Worm (Caenorhabditis elegans) whole organism, L2 larva: ENCODE measurements around the gene drap-1.

ENCODE experiments used
- C34F6.9 ChIP-seq: fragments of 150-350 bp; optimal IDR thresholded peaks from 2 replicates; lab custom pipeline; 2014; ENCODE audit warnings: missing biosample characterization, missing genetic modification characterization
- F13H6.1 ChIP-seq: sonication (generic microtip); optimal IDR thresholded peaks from 2 replicates; lab custom pipeline; 2016; ENCODE audit warnings: missing genetic modification characterization, missing compliant biosample characterization
- R02D3.7 ChIP-seq: fragments of 150-350 bp; optimal IDR thresholded peaks from 2 replicates; lab custom pipeline; 2014; ENCODE audit warnings: missing biosample characterization, missing genetic modification characterization
- ZK546.5 ChIP-seq: sonication (generic microtip); optimal IDR thresholded peaks from 2 replicates; lab custom pipeline; 2017; ENCODE audit warnings: missing biosample characterization, missing genetic modification characterization
- alr-1 ChIP-seq: fragments of 150-350 bp; optimal IDR thresholded peaks from 2 replicates; lab custom pipeline; 2014; ENCODE audit warnings: missing biosample characterization, missing genetic modification characterization
- ama-1 ChIP-seq: fragments of 150-350 bp; optimal IDR thresholded peaks from 2 replicates; lab custom pipeline; 2018; ENCODE audit warnings: inconsistent platforms
- blmp-1 ChIP-seq: sonication (generic microtip); optimal IDR thresholded peaks from 2 replicates; lab custom pipeline; 2017; ENCODE audit warnings: missing genetic modification characterization, mild to moderate bottlenecking, missing compliant biosample characterization, antibody characterized with exemption, moderate library complexity; ENCODE audit not compliant: insufficient read depth
- ceh-82 ChIP-seq: fragments of 150-350 bp; optimal IDR thresholded peaks from 2 replicates; lab custom pipeline; 2014; ENCODE audit warnings: missing biosample characterization, missing genetic modification characterization
- crh-2 ChIP-seq: sonication (generic microtip); optimal IDR thresholded peaks from 2 replicates; lab custom pipeline; 2017; ENCODE audit warnings: missing biosample characterization, missing genetic modification characterization
- dmd-4 ChIP-seq: sonication (generic microtip); optimal IDR thresholded peaks from 2 replicates; lab custom pipeline; 2017; ENCODE audit warnings: missing biosample characterization, missing genetic modification characterization
- egl-27 ChIP-seq: sonication (generic microtip); optimal IDR thresholded peaks from 3 replicates; lab custom pipeline; 2017; ENCODE audit warnings: missing biosample characterization, missing genetic modification reagents, missing genetic modification characterization
- elt-1 ChIP-seq: fragments of 150-350 bp; optimal IDR thresholded peaks from 2 replicates; lab custom pipeline; 2014; ENCODE audit warnings: missing biosample characterization, missing genetic modification characterization
- fos-1 ChIP-seq: fragments of 150-350 bp; optimal IDR thresholded peaks from 2 replicates; lab custom pipeline; 2014; ENCODE audit warnings: missing biosample characterization, missing genetic modification characterization
- gmeb-1 ChIP-seq: fragments of 150-350 bp; optimal IDR thresholded peaks from 2 replicates; lab custom pipeline; 2014; ENCODE audit warnings: missing biosample characterization, missing genetic modification characterization
- lin-13 ChIP-seq: fragments of 150-350 bp; optimal IDR thresholded peaks from 2 replicates; lab custom pipeline; 2014; ENCODE audit warnings: missing biosample characterization, missing genetic modification reagents, missing genetic modification characterization
- lin-39 ChIP-seq: fragments of 150-350 bp; optimal IDR thresholded peaks from 2 replicates; lab custom pipeline; 2014; ENCODE audit warnings: missing biosample characterization, missing genetic modification reagents, missing genetic modification characterization
- lsy-2 ChIP-seq, 2 experiments: fragments of 150-350 bp in 1 of 2; sonication (generic microtip) in 1 of 2; optimal IDR thresholded peaks; 2 replicates each; lab custom pipeline; 2014 to 2017; ENCODE audit warnings: missing biosample characterization in 2 of 2, missing genetic modification characterization in 2 of 2
- mab-5 ChIP-seq: fragments of 150-350 bp; optimal IDR thresholded peaks from 2 replicates; lab custom pipeline; 2014; ENCODE audit warnings: missing biosample characterization, missing genetic modification characterization
- mbf-1 ChIP-seq: sonication (generic microtip); optimal IDR thresholded peaks from 2 replicates; lab custom pipeline; 2017; ENCODE audit warnings: missing biosample characterization, missing genetic modification characterization
- mdl-1 ChIP-seq, 2 experiments: fragments of 150-350 bp in 1 of 2; sonication (generic microtip) in 1 of 2; optimal IDR thresholded peaks; 2 replicates each; lab custom pipeline; 2017; ENCODE audit warnings: missing biosample characterization in 2 of 2, missing genetic modification characterization in 2 of 2
- nhr-10 ChIP-seq: sonication (generic microtip); optimal IDR thresholded peaks from 2 replicates; lab custom pipeline; 2017; ENCODE audit warnings: missing biosample characterization, missing genetic modification characterization
- nhr-11 ChIP-seq: fragments of 150-350 bp; optimal IDR thresholded peaks from 2 replicates; lab custom pipeline; 2014; ENCODE audit warnings: missing biosample characterization, missing genetic modification characterization
- nhr-129 ChIP-seq: fragments of 150-350 bp; optimal IDR thresholded peaks from 2 replicates; lab custom pipeline; 2014; ENCODE audit warnings: missing biosample characterization, missing genetic modification characterization
- nhr-21 ChIP-seq: fragments of 150-350 bp; optimal IDR thresholded peaks from 2 replicates; lab custom pipeline; 2014; ENCODE audit warnings: missing biosample characterization, missing genetic modification characterization
- nhr-23 ChIP-seq: fragments of 150-350 bp; optimal IDR thresholded peaks from 2 replicates; lab custom pipeline; 2014; ENCODE audit warnings: missing biosample characterization, missing genetic modification reagents, missing genetic modification characterization
- nhr-237 ChIP-seq: fragments of 150-350 bp; optimal IDR thresholded peaks from 2 replicates; lab custom pipeline; 2014; ENCODE audit warnings: missing biosample characterization, missing genetic modification characterization
- nhr-25 ChIP-seq: fragments of 150-350 bp; sonication (generic microtip); optimal IDR thresholded peaks from 3 replicates; lab custom pipeline; 2014; ENCODE audit warnings: missing biosample characterization, missing genetic modification characterization
- nhr-6 ChIP-seq: fragments of 150-350 bp; optimal IDR thresholded peaks from 2 replicates; lab custom pipeline; 2014; ENCODE audit warnings: missing biosample characterization, missing genetic modification characterization
- nhr-77 ChIP-seq: fragments of 150-350 bp; optimal IDR thresholded peaks from 2 replicates; lab custom pipeline; 2014; ENCODE audit warnings: missing biosample characterization, missing genetic modification characterization
- peb-1 ChIP-seq: fragments of 150-350 bp; optimal IDR thresholded peaks from 2 replicates; lab custom pipeline; 2014; ENCODE audit warnings: missing biosample characterization, missing genetic modification characterization
- sem-4 ChIP-seq: fragments of 150-350 bp; optimal IDR thresholded peaks from 2 replicates; lab custom pipeline; 2014; ENCODE audit warnings: missing biosample characterization, missing genetic modification reagents, missing genetic modification characterization
- skn-1 ChIP-seq: sonication (generic microtip); optimal IDR thresholded peaks from 2 replicates; lab custom pipeline; 2017; ENCODE audit warnings: missing biosample characterization, missing genetic modification characterization
- sma-3 ChIP-seq: sonication (generic microtip); optimal IDR thresholded peaks from 2 replicates; lab custom pipeline; 2016; ENCODE audit warnings: missing genetic modification reagents, missing genetic modification characterization, missing compliant biosample characterization
- sma-9 ChIP-seq, 2 experiments: fragments of 150-350 bp in 1 of 2; sonication (generic microtip) in 1 of 2; optimal IDR thresholded peaks; 2 replicates each; lab custom pipeline; 2014 to 2016; ENCODE audit warnings: missing genetic modification characterization in 2 of 2, mild to moderate bottlenecking in 1 of 2, missing biosample characterization in 1 of 2, missing compliant biosample characterization in 1 of 2, missing genetic modification reagents in 1 of 2, moderate library complexity in 1 of 2
- snpc-4 ChIP-seq: fragments of 150-350 bp; optimal IDR thresholded peaks from 2 replicates; lab custom pipeline; 2014; ENCODE audit warnings: missing biosample characterization, missing genetic modification characterization
- unc-55 ChIP-seq: fragments of 150-350 bp; sonication (generic microtip); optimal IDR thresholded peaks from 3 replicates; lab custom pipeline; 2014; ENCODE audit warnings: missing biosample characterization, missing genetic modification reagents, missing genetic modification characterization
- zag-1 ChIP-seq: fragments of 150-350 bp; optimal IDR thresholded peaks from 2 replicates; lab custom pipeline; 2014; ENCODE audit warnings: missing biosample characterization, missing genetic modification characterization
- ztf-1 ChIP-seq: fragments of 200-800 bp; sonication (Bioruptor generic); conservative IDR thresholded peaks from 2 replicates; pipeline ENCODE4 v1.3.6; 2022; ENCODE audit warnings: missing genetic modification characterization, missing compliant biosample characterization
- ztf-11 ChIP-seq: sonication (generic microtip); optimal IDR thresholded peaks from 2 replicates; lab custom pipeline; 2017; ENCODE audit warnings: missing biosample characterization, missing genetic modification characterization
- ztf-4 ChIP-seq: fragments of 150-350 bp; optimal IDR thresholded peaks from 2 replicates; lab custom pipeline; 2014; ENCODE audit warnings: missing biosample characterization, missing genetic modification characterization

drap-1 gene

DNA sequence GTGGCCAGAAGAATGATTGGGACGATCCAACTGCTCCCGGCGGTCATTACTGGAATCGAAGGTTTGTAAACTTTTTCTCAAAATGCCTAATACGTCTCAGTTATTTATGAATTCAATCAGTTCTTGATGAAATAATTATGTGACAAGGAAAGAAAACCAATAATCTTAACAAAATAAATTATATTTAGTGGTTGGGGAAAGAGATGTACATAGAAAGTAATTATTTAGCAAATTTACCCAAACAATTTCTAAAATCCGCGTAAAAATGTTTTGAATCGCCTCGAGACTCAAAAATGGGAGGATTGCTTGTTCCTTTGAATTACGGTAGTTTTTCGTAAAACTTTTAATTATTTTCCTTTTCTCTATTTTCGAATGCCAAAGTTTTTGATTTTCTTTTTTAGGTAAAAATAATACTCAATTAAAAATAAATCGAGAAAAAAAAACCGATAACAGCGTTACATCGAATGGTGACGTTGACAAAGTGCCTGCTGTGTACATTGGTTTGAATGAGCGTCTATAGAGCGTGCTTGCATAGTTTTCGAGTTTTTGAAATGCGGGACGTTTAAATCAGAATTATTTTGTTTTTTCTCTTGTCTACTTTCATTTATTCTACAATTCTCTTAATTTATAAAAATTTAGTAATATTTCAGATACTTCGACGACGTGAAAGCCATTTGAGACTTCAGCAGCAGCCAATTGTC, at the start of gene drap-1, which contains the start of gene aagr-3:
drap-1 (plus strand) TSS at position 645 of the 701 bp plus-strand sequence.
aagr-3 (minus strand) TSS at position 51 of the 701 bp plus-strand sequence.
- peak in 1 of 2 experiments; percentile 82 for TF ChIP-seq lsy-2 (tag; optimal IDR thresholded peaks at IDR 0.05; lab: Kevin White, UChicago)
- peak; percentile 77 for TF ChIP-seq nhr-129 (tag; lab: Kevin White, UChicago)
- TF ChIP-seq sma-9 (GFP tag; optimal IDR thresholded peaks at IDR 0.05; lab: Kevin White, UChicago) = peak; percentile 40
- no peak for TF ChIP-seq sma-9 (tag; optimal IDR thresholded peaks at IDR 0.05; lab: Kevin White, UChicago)
- peak; percentile 25 for TF ChIP-seq skn-1
- peak; percentile 83 for TF ChIP-seq fos-1
- peak; percentile 42 for TF ChIP-seq snpc-4 (tag; lab: Kevin White, UChicago)
- TF ChIP-seq sem-4 = peak; percentile 61
- no peak for TF ChIP-seq ceh-82 (tag; lab: Kevin White, UChicago)
- TF ChIP-seq F13H6.1 = peak; percentile 39
- no peak for TF ChIP-seq zag-1 (tag; lab: Kevin White, UChicago)
- no peak for TF ChIP-seq nhr-25 (tag; lab: Kevin White, UChicago)
- peak; percentile 82 for TF ChIP-seq C34F6.9 (tag; lab: Kevin White, UChicago)
- TF ChIP-seq nhr-6 (tag; lab: Kevin White, UChicago) = no peak
- TF ChIP-seq sma-3 (GFP tag; lab: Kevin White, UChicago) = peak; percentile 51
- peak; percentile 90 for TF ChIP-seq crh-2 (tag; lab: Kevin White, UChicago)
- TF ChIP-seq ama-1 (lab: Kevin White, UChicago) = peak; percentile 61
- peak; percentile 12 for TF ChIP-seq ztf-4
- peak; percentile 55 for TF ChIP-seq lin-13 (GFP tag; lab: Kevin White, UChicago)
- no peak for TF ChIP-seq ZK546.5 (tag; lab: Kevin White, UChicago)
- no peak for TF ChIP-seq nhr-10 (tag; lab: Kevin White, UChicago)
- peak; percentile 56 for TF ChIP-seq gmeb-1
- TF ChIP-seq mab-5 (tag; lab: Kevin White, UChicago) = peak; percentile 26
- no peak for TF ChIP-seq nhr-237
- peak; percentile 86 for TF ChIP-seq unc-55 (GFP tag; lab: Kevin White, UChicago)
- TF ChIP-seq alr-1 (tag; lab: Kevin White, UChicago) = no peak
- TF ChIP-seq, all 48 proteins: peak for 17

DNA sequence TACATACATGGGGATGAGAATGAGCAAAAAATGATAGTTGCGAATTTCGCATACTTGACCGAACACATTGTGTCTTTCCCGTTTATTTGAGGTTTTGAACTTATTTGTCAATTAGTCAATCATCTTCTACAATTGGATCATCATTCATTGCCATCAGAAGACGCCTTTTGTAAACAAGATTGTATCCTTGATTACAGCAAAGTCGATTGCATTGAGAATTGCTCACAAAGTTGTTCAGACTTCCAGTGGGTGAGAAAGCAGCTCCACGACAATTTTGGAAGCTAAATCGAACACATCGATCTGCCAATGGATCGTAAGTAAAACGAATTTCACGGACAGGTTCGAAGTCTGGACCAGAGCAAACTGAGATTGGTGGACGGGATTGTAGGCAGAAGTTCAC, 49.6 kb upstream of the drap-1 start:
- TF ChIP-seq F13H6.1 = no peak
- no peak for TF ChIP-seq R02D3.7
- no peak for TF ChIP-seq nhr-6 (tag; lab: Kevin White, UChicago)
- no peak for TF ChIP-seq nhr-11 (tag; lab: Kevin White, UChicago)
- TF ChIP-seq ztf-11 = no peak
- no peak for TF ChIP-seq nhr-237
- TF ChIP-seq elt-1 (tag; lab: Kevin White, UChicago) = no peak
- no peak for TF ChIP-seq nhr-23
- TF ChIP-seq gmeb-1 = no peak
- TF ChIP-seq blmp-1 (tag; lab: Kevin White, UChicago) = no peak
- TF ChIP-seq peb-1 = no peak
- TF ChIP-seq ztf-1 = no peak
- TF ChIP-seq lin-13 (GFP tag; lab: Kevin White, UChicago) = no peak
- TF ChIP-seq crh-2 (tag; lab: Kevin White, UChicago) = no peak
- TF ChIP-seq dmd-4 (tag; lab: Kevin White, UChicago) = no peak
- TF ChIP-seq nhr-21 = no peak
- no peak for TF ChIP-seq lin-39 (tag; lab: Kevin White, UChicago)
- no peak for TF ChIP-seq C34F6.9 (tag; lab: Kevin White, UChicago)
- TF ChIP-seq mdl-1 (tag; optimal IDR thresholded peaks at IDR 0.05; lab: Kevin White, UChicago) = no peak

DNA sequence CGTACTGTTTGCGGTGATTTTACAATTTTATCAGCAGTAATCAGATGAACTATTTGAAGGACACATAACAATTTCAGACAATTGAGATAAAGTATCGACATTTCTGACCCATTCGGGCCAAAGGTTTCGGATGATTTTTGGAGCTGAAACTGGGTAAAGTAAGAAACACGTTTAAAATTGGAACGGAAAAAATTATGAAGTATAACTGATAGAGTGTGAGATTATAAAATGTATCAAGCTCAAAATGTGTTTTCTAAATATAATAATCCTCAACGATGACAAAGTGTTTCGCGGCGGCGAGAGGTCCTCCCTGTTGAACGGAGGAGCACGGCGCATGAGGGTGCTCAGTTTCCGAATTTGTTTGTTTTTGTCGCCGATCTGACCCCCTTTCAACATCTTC, 44.3 kb upstream of the drap-1 start, which contains the start of gene ZK287.4:
ZK287.4 (minus strand) TSS at position 101 of the 400 bp plus-strand sequence.
- no peak for TF ChIP-seq sem-4
- TF ChIP-seq crh-2 (tag; lab: Kevin White, UChicago) = no peak
- no peak for TF ChIP-seq nhr-77
- TF ChIP-seq egl-27 (tag; lab: Kevin White, UChicago) = no peak
- TF ChIP-seq mab-5 (tag; lab: Kevin White, UChicago) = no peak
- TF ChIP-seq ztf-11 = no peak
- no peak for TF ChIP-seq R02D3.7
- TF ChIP-seq peb-1 = no peak
- no peak for TF ChIP-seq mbf-1 (tag; lab: Kevin White, UChicago)
